Fruit fly (Drosophila melanogaster) whole organism, pupa: Measurements from ENCODE around the gene gammaTub37C.

ENCODE experiments used
- CG12605 ChIP-seq: fragments of 200-800 bp; sonication (Bioruptor generic); IDR thresholded peaks from 2 replicates; pipeline ENCODE4 v1.3.6; 2022; ENCODE audit warnings: missing biosample characterization, missing genetic modification characterization
- CG13204 ChIP-seq: fragments of 200-800 bp; sonication (Bioruptor generic); optimal IDR thresholded peaks from 2 replicates; lab custom pipeline; 2018; ENCODE audit warnings: missing biosample characterization, mild to moderate bottlenecking, missing genetic modification characterization, moderate library complexity
- CG14655 ChIP-seq: fragments of 200-800 bp; sonication (Bioruptor generic); optimal IDR thresholded peaks from 3 replicates; lab custom pipeline; 2017; ENCODE audit warnings: mild to moderate bottlenecking, missing biosample characterization, missing genetic modification reagents, missing genetic modification characterization
- CG8301 ChIP-seq: fragments of 200-800 bp; sonication (Bioruptor generic); optimal IDR thresholded peaks from 2 replicates; lab custom pipeline; 2018; ENCODE audit warnings: missing biosample characterization, mild to moderate bottlenecking, missing genetic modification characterization
- EcR ChIP-seq: fragments of 200-800 bp; sonication (Bioruptor generic); optimal IDR thresholded peaks from 3 replicates; lab custom pipeline; 2019; ENCODE audit warnings: missing biosample characterization, missing genetic modification characterization, mild to moderate bottlenecking, moderate library complexity, missing genetic modification reagents
- Ets98B ChIP-seq: fragments of 200-800 bp; sonication (Bioruptor generic); IDR thresholded peaks from 2 replicates; pipeline ENCODE4 v1.3.6; 2022; ENCODE audit warnings: missing biosample characterization, missing genetic modification characterization
- Snoo ChIP-seq: fragments of 200-800 bp; sonication (Bioruptor generic); optimal IDR thresholded peaks from 3 replicates; lab custom pipeline; 2017; ENCODE audit warnings: missing biosample characterization, mild to moderate bottlenecking, missing genetic modification characterization, inconsistent platforms
- gl ChIP-seq: fragments of 200-800 bp; sonication (Bioruptor generic); optimal IDR thresholded peaks from 2 replicates; lab custom pipeline; 2018; ENCODE audit warnings: missing biosample characterization, mild to moderate bottlenecking, missing genetic modification characterization

dm6 chr2L:19168095-19168697 is 17.3 kb downstream of the gammaTub37C start:
- TF ChIP-seq CG12605 (no peak), Ets98B (GFP tag; lab: Robert Waterston, UW) (no peak), EcR (no peak), CG13204 (GFP tag; lab: Kevin White, UChicago) (no peak), gl (no peak), Snoo (no peak), CG8301 (no peak), CG14655 (GFP tag; lab: Kevin White, UChicago) (no peak)
